Fruit fly (Drosophila melanogaster) whole organism, wandering third instar larva: ENCODE results near the gene Osi24.

Experiments used
- Abd-B ChIP-seq: fragments of >200 bp; optimal IDR thresholded peaks from 2 replicates; lab custom pipeline; 2017; ENCODE audit warnings: missing biosample characterization, missing genetic modification characterization
- CG32264 ChIP-seq: fragments of 200-800 bp; sonication (Bioruptor generic); optimal IDR thresholded peaks from 2 replicates; lab custom pipeline; 2016; ENCODE audit warnings: missing biosample characterization, missing genetic modification characterization
- CG9705 ChIP-seq: fragments of 200-800 bp; sonication (Bioruptor generic); optimal IDR thresholded peaks from 2 replicates; lab custom pipeline; 2018; ENCODE audit warnings: missing biosample characterization, mild to moderate bottlenecking, missing genetic modification characterization
- GATAd ChIP-seq: sonication (Bioruptor generic); optimal IDR thresholded peaks from 2 replicates; lab custom pipeline; 2016; ENCODE audit warnings: missing biosample characterization, missing genetic modification characterization
- HLH106 ChIP-seq: fragments of 200-800 bp; optimal IDR thresholded peaks from 3 replicates; lab custom pipeline; 2019; ENCODE audit warnings: missing biosample characterization, mild to moderate bottlenecking, missing genetic modification characterization, moderate library complexity
- Hr83 ChIP-seq: fragments of 200-300 bp; sonication (Bioruptor generic); optimal IDR thresholded peaks from 2 replicates; lab custom pipeline; 2016; ENCODE audit warnings: missing biosample characterization, mild to moderate bottlenecking, missing genetic modification characterization, moderate library complexity; ENCODE audit not compliant: poor library complexity, severe bottlenecking
- Myc ChIP-seq: fragments of >200 bp; optimal IDR thresholded peaks from 2 replicates; lab custom pipeline; 2017
- N ChIP-seq: fragments of >200 bp; optimal IDR thresholded peaks from 2 replicates; lab custom pipeline; 2018; ENCODE audit warnings: missing biosample characterization, missing external identifiers, missing genetic modification characterization
- OdsH ChIP-seq: fragments of 200-800 bp; sonication (Bioruptor generic); optimal IDR thresholded peaks from 2 replicates; lab custom pipeline; 2016; ENCODE audit warnings: missing biosample characterization, mild to moderate bottlenecking, missing genetic modification characterization
- Rel ChIP-seq, 2 experiments: fragments of 200-800 bp; sonication (Bioruptor generic) in 1 of 2; optimal IDR thresholded peaks; 2 replicates in 1 of 2; 3 replicates in 1 of 2; lab custom pipeline; 2016 to 2019; ENCODE audit warnings: mild to moderate bottlenecking in 2 of 2, missing biosample characterization in 2 of 2, missing genetic modification characterization in 2 of 2, moderate library complexity in 1 of 2
- Sp1 ChIP-seq: fragments of 200-800 bp; sonication (Bioruptor generic); optimal IDR thresholded peaks from 3 replicates; lab custom pipeline; 2019; ENCODE audit warnings: missing biosample characterization, mild to moderate bottlenecking, missing genetic modification characterization, moderate library complexity
- Vsx2 ChIP-seq: fragments of 200-300, 225-300 bp; sonication (Bioruptor generic); optimal IDR thresholded peaks from 2 replicates; lab custom pipeline; 2018; ENCODE audit warnings: missing biosample characterization, missing genetic modification characterization; ENCODE audit not compliant: partially characterized antibody
- br ChIP-seq: fragments of 200-800 bp; sonication (Bioruptor generic); optimal IDR thresholded peaks from 2 replicates; lab custom pipeline; 2016; ENCODE audit warnings: missing biosample characterization, missing genetic modification characterization
- brk ChIP-seq: fragments of 200-800 bp; sonication (Bioruptor generic); optimal IDR thresholded peaks from 2 replicates; lab custom pipeline; 2016; ENCODE audit warnings: missing biosample characterization, mild to moderate bottlenecking, missing genetic modification characterization
- dmrt93B ChIP-seq: fragments of 200-800 bp; sonication (Bioruptor generic); optimal IDR thresholded peaks from 2 replicates; lab custom pipeline; 2018; ENCODE audit warnings: missing biosample characterization, mild to moderate bottlenecking, missing genetic modification characterization
- dsf ChIP-seq: sonication (Bioruptor generic); optimal IDR thresholded peaks from 2 replicates; lab custom pipeline; 2016; ENCODE audit warnings: missing biosample characterization, missing genetic modification characterization, borderline replicate concordance
- ey ChIP-seq: fragments of 200-800 bp; sonication (Bioruptor generic); optimal IDR thresholded peaks from 2 replicates; lab custom pipeline; 2016; ENCODE audit warnings: missing biosample characterization, missing genetic modification characterization
- foxo ChIP-seq, 2 experiments: fragments of 200-800 bp; sonication (Bioruptor generic); optimal IDR thresholded peaks; 2 replicates in 1 of 2; 3 replicates in 1 of 2; lab custom pipeline; 2016 to 2017; ENCODE audit warnings: missing biosample characterization in 2 of 2, missing genetic modification characterization in 2 of 2
- fru ChIP-seq: fragments of 200-800 bp; sonication (Bioruptor generic); optimal IDR thresholded peaks from 3 replicates; lab custom pipeline; 2016; ENCODE audit warnings: missing biosample characterization, mild to moderate bottlenecking, missing genetic modification characterization
- h ChIP-seq: fragments of 200-800 bp; sonication (Bioruptor generic); optimal IDR thresholded peaks from 3 replicates; lab custom pipeline; 2016; ENCODE audit warnings: missing biosample characterization, mild to moderate bottlenecking, missing genetic modification characterization
- jim ChIP-seq: fragments of 175-275, 200-325 bp; sonication (Bioruptor generic); optimal IDR thresholded peaks from 2 replicates; lab custom pipeline; 2016; ENCODE audit warnings: missing biosample characterization, mild to moderate bottlenecking, missing genetic modification characterization
- lola ChIP-seq: fragments of >200 bp; optimal IDR thresholded peaks from 2 replicates; lab custom pipeline; 2017; ENCODE audit warnings: missing biosample characterization, missing genetic modification characterization
- psq ChIP-seq: fragments of 200-800 bp; sonication (Bioruptor generic); optimal IDR thresholded peaks from 3 replicates; lab custom pipeline; 2017; ENCODE audit warnings: missing biosample characterization, mild to moderate bottlenecking, missing genetic modification characterization, moderate library complexity
- rgr ChIP-seq: fragments of 200-800 bp; sonication (Bioruptor generic); optimal IDR thresholded peaks from 3 replicates; lab custom pipeline; 2016; ENCODE audit warnings: missing biosample characterization, mild to moderate bottlenecking, missing genetic modification characterization
- sage ChIP-seq: fragments of 200-800 bp; sonication (Bioruptor generic); optimal IDR thresholded peaks from 2 replicates; lab custom pipeline; 2016; ENCODE audit warnings: missing biosample characterization, mild to moderate bottlenecking, missing genetic modification characterization
- sv ChIP-seq: fragments of 200-800 bp; sonication (Bioruptor generic); optimal IDR thresholded peaks from 3 replicates; lab custom pipeline; 2016; ENCODE audit warnings: missing biosample characterization, missing genetic modification characterization
- tai ChIP-seq: sonication (Bioruptor generic); optimal IDR thresholded peaks from 2 replicates; lab custom pipeline; 2016; ENCODE audit warnings: missing biosample characterization, missing genetic modification characterization
- woc ChIP-seq: sonication (Bioruptor generic); optimal IDR thresholded peaks from 2 replicates; lab custom pipeline; 2016; ENCODE audit warnings: missing biosample characterization, mild to moderate bottlenecking, missing genetic modification characterization

Osi24 gene

dm6 chr3R:6210266-6211040 is 11.8 kb downstream of the Osi24 start (continued):
- no peak for TF ChIP-seq brk
- no peak for TF ChIP-seq Sp1 (GFP tag; lab: Kevin White, UChicago)
- peak; percentile 17 for TF ChIP-seq HLH106 (tag; lab: Kevin White, UChicago)

- TF ChIP-seq Vsx2 (GFP tag; lab: Kevin White, UChicago) (no peak), dmrt93B (GFP tag; lab: Kevin White, UChicago) (no peak), jim (GFP tag; lab: Kevin White, UChicago) (no peak), brk (no peak), N (GFP tag; lab: Kevin White, UChicago) (no peak), OdsH (GFP tag; lab: Kevin White, UChicago) (no peak), sv (GFP tag; lab: Kevin White, UChicago) (no peak), h (GFP tag; lab: Kevin White, UChicago) (no peak), fru (GFP tag; lab: Kevin White, UChicago) (no peak), GATAd (GFP tag; lab: Kevin White, UChicago) (no peak), rgr (GFP tag; lab: Kevin White, UChicago) (no peak), foxo (GFP tag; optimal IDR thresholded peaks at IDR 0.05; lab: Kevin White, UChicago) (no peak), Hr83 (no peak), lola (GFP tag; lab: Kevin White, UChicago) (no peak)
- TF ChIP-seq, all 38 proteins: peak for 0
These were observed 12.4 kb downstream of the Osi24 start for dm6 chr3R:6211041-6211377.

dm6 chr3R:6214227-6214626 is 15.6 kb downstream of the Osi24 start:
- no peak for TF ChIP-seq Myc (lab: Kevin White, UChicago)
- no peak for TF ChIP-seq Hr83
- no peak for TF ChIP-seq brk
- TF ChIP-seq dsf = no peak
- no peak for TF ChIP-seq Sp1 (GFP tag; lab: Kevin White, UChicago)
- TF ChIP-seq HLH106 (tag; lab: Kevin White, UChicago) = no peak
- no peak for TF ChIP-seq jim (GFP tag; lab: Kevin White, UChicago)
- TF ChIP-seq Vsx2 (GFP tag; lab: Kevin White, UChicago) = no peak
- no peak for TF ChIP-seq OdsH (GFP tag; lab: Kevin White, UChicago)
- no peak for TF ChIP-seq psq (GFP tag; lab: Kevin White, UChicago)
- TF ChIP-seq sage (GFP tag; lab: Kevin White, UChicago) = no peak
- TF ChIP-seq foxo (GFP tag; optimal IDR thresholded peaks at IDR 0.05; lab: Kevin White, UChicago) = no peak
- TF ChIP-seq CG9705 = no peak
- TF ChIP-seq tai (GFP tag; lab: Kevin White, UChicago) = no peak

- TF ChIP-seq Rel (GFP tag; optimal IDR thresholded peaks at IDR 0.05; lab: Kevin White, UChicago) (no peak), Rel (tag; optimal IDR thresholded peaks at IDR 0.05; lab: Kevin White, UChicago) (no peak), rgr (GFP tag; lab: Kevin White, UChicago) (no peak), GATAd (GFP tag; lab: Kevin White, UChicago) (no peak), CG9705 (no peak), N (GFP tag; lab: Kevin White, UChicago) (no peak), OdsH (GFP tag; lab: Kevin White, UChicago) (no peak), lola (GFP tag; lab: Kevin White, UChicago) (no peak), brk (no peak), br (GFP tag; lab: Kevin White, UChicago) (no peak), woc (no peak), dmrt93B (GFP tag; lab: Kevin White, UChicago) (no peak), sage (GFP tag; lab: Kevin White, UChicago) (no peak), h (GFP tag; lab: Kevin White, UChicago) (no peak)
These were observed 16.7 kb downstream of the Osi24 start, which contains the start of gene Osi3 for dm6 chr3R:6215053-6215882. Osi3 (plus strand) TSS chr3R:6215832.

dm6 chr3R:6221681-6222080 is 23.1 kb downstream of the Osi24 start, which contains the start of gene Osi4:
Osi4 (minus strand) TSS chr3R:6221781.
- TF ChIP-seq ey (GFP tag; lab: Kevin White, UChicago) (no peak), CG32264 (GFP tag; lab: Kevin White, UChicago) (no peak), fru (GFP tag; lab: Kevin White, UChicago) (no peak), Abd-B (GFP tag; lab: Kevin White, UChicago) (no peak)
- TF ChIP-seq, all 38 proteins: peak for 0
